Fruit fly (Drosophila melanogaster) whole organism, wandering third instar larva: ENCODE results near the gene CG12951.

Experiments used
- Abd-B ChIP-seq: fragments of >200 bp; optimal IDR thresholded peaks from 2 replicates; lab custom pipeline; 2017; ENCODE audit warnings: missing biosample characterization, missing genetic modification characterization
- CG32264 ChIP-seq: fragments of 200-800 bp; sonication (Bioruptor generic); optimal IDR thresholded peaks from 2 replicates; lab custom pipeline; 2016; ENCODE audit warnings: missing biosample characterization, missing genetic modification characterization
- CG9705 ChIP-seq: fragments of 200-800 bp; sonication (Bioruptor generic); optimal IDR thresholded peaks from 2 replicates; lab custom pipeline; 2018; ENCODE audit warnings: missing biosample characterization, mild to moderate bottlenecking, missing genetic modification characterization
- CrebA ChIP-seq: fragments of 200-800 bp; sonication (Bioruptor generic); optimal IDR thresholded peaks from 2 replicates; lab custom pipeline; 2016; ENCODE audit warnings: missing biosample characterization, mild to moderate bottlenecking, missing genetic modification characterization, borderline replicate concordance
- Dfd ChIP-seq: fragments of >200 bp; optimal IDR thresholded peaks from 2 replicates; lab custom pipeline; 2017; ENCODE audit warnings: missing biosample characterization, missing genetic modification characterization
- Dif ChIP-seq: fragments of 200-275, 200-300 bp; sonication (Bioruptor generic); optimal IDR thresholded peaks from 2 replicates; lab custom pipeline; 2018; ENCODE audit warnings: missing biosample characterization, missing genetic modification characterization; ENCODE audit not compliant: partially characterized antibody
- HLH106 ChIP-seq: fragments of 200-800 bp; optimal IDR thresholded peaks from 3 replicates; lab custom pipeline; 2019; ENCODE audit warnings: missing biosample characterization, mild to moderate bottlenecking, missing genetic modification characterization, moderate library complexity
- Hnf4 ChIP-seq: fragments of 200-800 bp; sonication (Bioruptor generic); optimal IDR thresholded peaks from 2 replicates; lab custom pipeline; 2016; ENCODE audit warnings: missing biosample characterization, mild to moderate bottlenecking, missing genetic modification characterization
- Hr78 ChIP-seq: fragments of >200 bp; optimal IDR thresholded peaks from 2 replicates; lab custom pipeline; 2017; ENCODE audit warnings: missing biosample characterization, missing genetic modification characterization
- Hr83 ChIP-seq: fragments of 200-300 bp; sonication (Bioruptor generic); optimal IDR thresholded peaks from 2 replicates; lab custom pipeline; 2016; ENCODE audit warnings: missing biosample characterization, mild to moderate bottlenecking, missing genetic modification characterization, moderate library complexity; ENCODE audit not compliant: poor library complexity, severe bottlenecking
- Jra ChIP-seq: sonication (Bioruptor generic); optimal IDR thresholded peaks from 2 replicates; lab custom pipeline; 2016; ENCODE audit warnings: missing biosample characterization, missing genetic modification characterization
- Mio ChIP-seq: sonication (Bioruptor generic); optimal IDR thresholded peaks from 2 replicates; lab custom pipeline; 2016; ENCODE audit warnings: missing biosample characterization, missing genetic modification characterization
- Myc ChIP-seq: fragments of >200 bp; optimal IDR thresholded peaks from 2 replicates; lab custom pipeline; 2017
- N ChIP-seq: fragments of >200 bp; optimal IDR thresholded peaks from 2 replicates; lab custom pipeline; 2018; ENCODE audit warnings: missing biosample characterization, missing external identifiers, missing genetic modification characterization
- OdsH ChIP-seq: fragments of 200-800 bp; sonication (Bioruptor generic); optimal IDR thresholded peaks from 2 replicates; lab custom pipeline; 2016; ENCODE audit warnings: missing biosample characterization, mild to moderate bottlenecking, missing genetic modification characterization
- Rel ChIP-seq, 2 experiments: fragments of 200-800 bp; sonication (Bioruptor generic) in 1 of 2; optimal IDR thresholded peaks; 2 replicates in 1 of 2; 3 replicates in 1 of 2; lab custom pipeline; 2016 to 2019; ENCODE audit warnings: mild to moderate bottlenecking in 2 of 2, missing biosample characterization in 2 of 2, missing genetic modification characterization in 2 of 2, moderate library complexity in 1 of 2
- Sp1 ChIP-seq: fragments of 200-800 bp; sonication (Bioruptor generic); optimal IDR thresholded peaks from 3 replicates; lab custom pipeline; 2019; ENCODE audit warnings: missing biosample characterization, mild to moderate bottlenecking, missing genetic modification characterization, moderate library complexity
- Vsx2 ChIP-seq: fragments of 200-300, 225-300 bp; sonication (Bioruptor generic); optimal IDR thresholded peaks from 2 replicates; lab custom pipeline; 2018; ENCODE audit warnings: missing biosample characterization, missing genetic modification characterization; ENCODE audit not compliant: partially characterized antibody
- br ChIP-seq: fragments of 200-800 bp; sonication (Bioruptor generic); optimal IDR thresholded peaks from 2 replicates; lab custom pipeline; 2016; ENCODE audit warnings: missing biosample characterization, missing genetic modification characterization
- brk ChIP-seq: fragments of 200-800 bp; sonication (Bioruptor generic); optimal IDR thresholded peaks from 2 replicates; lab custom pipeline; 2016; ENCODE audit warnings: missing biosample characterization, mild to moderate bottlenecking, missing genetic modification characterization
- dl ChIP-seq, 2 experiments: fragments of 175-275, 200-275 bp in 1 of 2; fragments of 200-275 bp in 1 of 2; sonication (Bioruptor generic); optimal IDR thresholded peaks; lab custom pipeline; 2018; ENCODE audit warnings: mild to moderate bottlenecking in 2 of 2, missing biosample characterization in 2 of 2, missing genetic modification characterization in 2 of 2, moderate library complexity in 2 of 2; ENCODE audit not compliant: partially characterized antibody in 2 of 2, insufficient read depth in 1 of 2
- dmrt93B ChIP-seq: fragments of 200-800 bp; sonication (Bioruptor generic); optimal IDR thresholded peaks from 2 replicates; lab custom pipeline; 2018; ENCODE audit warnings: missing biosample characterization, mild to moderate bottlenecking, missing genetic modification characterization
- dsf ChIP-seq: sonication (Bioruptor generic); optimal IDR thresholded peaks from 2 replicates; lab custom pipeline; 2016; ENCODE audit warnings: missing biosample characterization, missing genetic modification characterization, borderline replicate concordance
- ey ChIP-seq: fragments of 200-800 bp; sonication (Bioruptor generic); optimal IDR thresholded peaks from 2 replicates; lab custom pipeline; 2016; ENCODE audit warnings: missing biosample characterization, missing genetic modification characterization
- foxo ChIP-seq, 2 experiments: fragments of 200-800 bp; sonication (Bioruptor generic); optimal IDR thresholded peaks; 2 replicates in 1 of 2; 3 replicates in 1 of 2; lab custom pipeline; 2016 to 2017; ENCODE audit warnings: missing biosample characterization in 2 of 2, missing genetic modification characterization in 2 of 2
- fru ChIP-seq: fragments of 200-800 bp; sonication (Bioruptor generic); optimal IDR thresholded peaks from 3 replicates; lab custom pipeline; 2016; ENCODE audit warnings: missing biosample characterization, mild to moderate bottlenecking, missing genetic modification characterization
- h ChIP-seq: fragments of 200-800 bp; sonication (Bioruptor generic); optimal IDR thresholded peaks from 3 replicates; lab custom pipeline; 2016; ENCODE audit warnings: missing biosample characterization, mild to moderate bottlenecking, missing genetic modification characterization
- jim ChIP-seq: fragments of 175-275, 200-325 bp; sonication (Bioruptor generic); optimal IDR thresholded peaks from 2 replicates; lab custom pipeline; 2016; ENCODE audit warnings: missing biosample characterization, mild to moderate bottlenecking, missing genetic modification characterization
- lola ChIP-seq: fragments of >200 bp; optimal IDR thresholded peaks from 2 replicates; lab custom pipeline; 2017; ENCODE audit warnings: missing biosample characterization, missing genetic modification characterization
- pan ChIP-seq: fragments of >200 bp; optimal IDR thresholded peaks from 2 replicates; lab custom pipeline; 2017
- psq ChIP-seq: fragments of 200-800 bp; sonication (Bioruptor generic); optimal IDR thresholded peaks from 3 replicates; lab custom pipeline; 2017; ENCODE audit warnings: missing biosample characterization, mild to moderate bottlenecking, missing genetic modification characterization, moderate library complexity
- rgr ChIP-seq: fragments of 200-800 bp; sonication (Bioruptor generic); optimal IDR thresholded peaks from 3 replicates; lab custom pipeline; 2016; ENCODE audit warnings: missing biosample characterization, mild to moderate bottlenecking, missing genetic modification characterization
- sage ChIP-seq: fragments of 200-800 bp; sonication (Bioruptor generic); optimal IDR thresholded peaks from 2 replicates; lab custom pipeline; 2016; ENCODE audit warnings: missing biosample characterization, mild to moderate bottlenecking, missing genetic modification characterization
- sv ChIP-seq: fragments of 200-800 bp; sonication (Bioruptor generic); optimal IDR thresholded peaks from 3 replicates; lab custom pipeline; 2016; ENCODE audit warnings: missing biosample characterization, missing genetic modification characterization
- tai ChIP-seq: sonication (Bioruptor generic); optimal IDR thresholded peaks from 2 replicates; lab custom pipeline; 2016; ENCODE audit warnings: missing biosample characterization, missing genetic modification characterization
- usp ChIP-seq: fragments of >200 bp; optimal IDR thresholded peaks from 2 replicates; lab custom pipeline; 2017; ENCODE audit warnings: missing biosample characterization, missing genetic modification characterization
- woc ChIP-seq: sonication (Bioruptor generic); optimal IDR thresholded peaks from 2 replicates; lab custom pipeline; 2016; ENCODE audit warnings: missing biosample characterization, mild to moderate bottlenecking, missing genetic modification characterization

Gene CG12951

dm6 chr3R:9343022-9343587 lies 13.0 kb upstream of the CG12951 start:
- TF ChIP-seq tai (GFP tag; lab: Kevin White, UChicago) (no peak), Dfd (GFP tag; lab: Kevin White, UChicago) (no peak), Hr83 (peak; percentile 17), Jra (GFP tag; lab: Kevin White, UChicago) (peak; percentile 17), pan (lab: Kevin White, UChicago) (no peak), br (GFP tag; lab: Kevin White, UChicago) (no peak), psq (GFP tag; lab: Kevin White, UChicago) (no peak), usp (no peak), Myc (lab: Kevin White, UChicago) (no peak), sage (GFP tag; lab: Kevin White, UChicago) (no peak)

DNA sequence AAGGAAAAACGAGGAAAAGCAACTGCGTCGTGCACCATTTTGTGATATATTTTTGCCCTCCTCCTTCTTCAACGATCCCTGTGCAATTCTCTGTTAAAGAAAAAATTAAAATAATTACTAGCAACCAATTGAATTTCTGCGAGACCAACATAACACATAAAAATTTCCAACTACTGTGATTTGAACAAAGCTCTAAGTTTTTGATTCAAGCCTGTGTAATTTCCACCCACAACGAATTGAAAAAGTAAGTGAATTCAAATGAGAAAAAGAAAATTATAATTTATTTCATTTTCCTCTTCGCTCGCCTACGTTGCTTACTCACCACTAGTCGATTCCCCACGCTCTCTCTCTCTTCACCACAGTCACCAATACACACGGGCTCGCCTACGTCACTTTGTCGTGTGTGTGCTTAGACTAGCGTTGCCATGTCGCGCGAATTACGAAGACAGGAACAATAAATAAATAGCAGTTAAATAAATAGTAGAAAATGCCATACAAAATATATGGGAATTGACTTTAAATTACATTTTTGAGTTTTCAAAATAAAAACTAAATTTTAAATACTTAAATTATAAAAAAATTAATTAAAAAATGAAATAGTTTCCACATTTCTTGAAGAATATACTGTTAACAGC lies 12.2 kb upstream of the CG12951 start:
- TF ChIP-seq sv (GFP tag; lab: Kevin White, UChicago), result peak; percentile 15
- peak; percentile 67 for TF ChIP-seq h (GFP tag; lab: Kevin White, UChicago)
- no peak for TF ChIP-seq CG9705 (GFP tag; lab: Kevin White, UChicago)
- peak; percentile 76 for TF ChIP-seq brk (GFP tag; lab: Kevin White, UChicago)
- peak; percentile 85 for TF ChIP-seq Hr83
- no peak for TF ChIP-seq N (GFP tag; lab: Kevin White, UChicago)
- peak; percentile 33 for TF ChIP-seq HLH106 (tag; lab: Kevin White, UChicago)
- TF ChIP-seq sage (GFP tag; lab: Kevin White, UChicago), result peak; percentile 58
- TF ChIP-seq Dif, result peak; percentile 58
- TF ChIP-seq CrebA (GFP tag; lab: Kevin White, UChicago), result peak; percentile 57
- TF ChIP-seq OdsH (GFP tag; lab: Kevin White, UChicago), result peak; percentile 18
- peak; percentile 66 for TF ChIP-seq psq (GFP tag; lab: Kevin White, UChicago)
- TF ChIP-seq Myc (lab: Kevin White, UChicago), result peak; percentile 9
- TF ChIP-seq br (GFP tag; lab: Kevin White, UChicago), result peak; percentile 30
- TF ChIP-seq foxo (GFP tag; optimal IDR thresholded peaks at IDR 0.05; lab: Kevin White, UChicago), result peak; percentile 17 to 58
- TF ChIP-seq Jra (GFP tag; lab: Kevin White, UChicago), result no peak
- TF ChIP-seq Rel (GFP tag; optimal IDR thresholded peaks at IDR 0.05; lab: Kevin White, UChicago), result no peak
- no peak for TF ChIP-seq Rel (tag; optimal IDR thresholded peaks at IDR 0.05; lab: Kevin White, UChicago)
- TF ChIP-seq Abd-B, result no peak
- peak; percentile 63 for TF ChIP-seq Sp1 (GFP tag; lab: Kevin White, UChicago)
- TF ChIP-seq Hnf4 (GFP tag; lab: Kevin White, UChicago), result peak; percentile 60
- peak; percentile 10 for TF ChIP-seq ey
- TF ChIP-seq rgr (GFP tag; lab: Kevin White, UChicago), result peak; percentile 72
- TF ChIP-seq fru, result peak; percentile 37
- peak; percentile 26 for TF ChIP-seq woc (GFP tag; lab: Kevin White, UChicago)

DNA sequence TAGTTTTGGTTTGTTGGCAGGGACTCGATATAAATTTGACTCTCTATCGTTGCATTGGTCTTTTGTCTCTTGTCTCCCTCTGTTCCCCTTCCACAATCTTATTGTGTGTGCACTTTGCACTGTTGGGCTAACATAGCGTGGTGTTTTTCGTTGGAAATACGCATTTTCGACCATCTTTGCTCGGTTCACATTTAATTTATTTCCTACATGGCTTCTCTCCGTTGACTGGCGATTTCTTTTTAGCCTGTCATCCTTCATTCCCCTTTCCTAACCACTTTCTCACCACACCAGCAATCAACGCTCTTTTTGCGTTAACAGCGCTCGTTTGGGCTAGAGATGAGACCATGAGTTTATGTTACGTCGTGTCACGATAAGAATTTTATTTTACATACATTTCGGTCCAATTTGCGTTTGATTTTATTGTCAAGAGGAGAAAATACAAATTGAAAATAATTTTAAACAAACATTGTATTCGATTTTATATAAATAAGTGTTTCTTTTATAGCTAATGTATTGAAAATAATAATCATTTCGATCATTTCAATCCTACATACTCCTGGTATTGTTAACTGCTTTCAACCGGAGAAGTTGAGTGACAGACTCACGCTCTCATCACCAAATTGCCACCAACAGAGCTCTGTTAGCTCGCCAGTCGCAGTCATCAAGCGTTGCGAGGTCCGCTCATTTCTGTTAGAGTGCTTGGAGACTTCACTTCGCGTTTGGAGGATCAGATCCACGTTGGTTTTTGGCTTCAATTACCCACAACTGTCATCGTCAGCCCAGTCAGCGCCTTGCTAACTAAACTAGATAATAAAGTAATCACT lies 11.3 kb upstream of the CG12951 start:
- TF ChIP-seq pan (lab: Kevin White, UChicago) (no peak), CrebA (GFP tag; lab: Kevin White, UChicago) (peak; percentile 89), dl (GFP tag; optimal IDR thresholded peaks at IDR 0.05; lab: Kevin White, UChicago; ENCODE audit: insufficient read depth in 1 of 2, partially characterized antibody in 2 of 2) (peak in 1 of 2 experiments; percentile 26), sage (GFP tag; lab: Kevin White, UChicago) (peak; percentile 86), Dfd (GFP tag; lab: Kevin White, UChicago) (no peak), foxo (GFP tag; optimal IDR thresholded peaks at IDR 0.05; lab: Kevin White, UChicago) (peak; percentile 13 to 85), Jra (GFP tag; lab: Kevin White, UChicago) (peak; percentile 78), lola (no peak), Rel (GFP tag; optimal IDR thresholded peaks at IDR 0.05; lab: Kevin White, UChicago) (peak; percentile 82), Rel (tag; optimal IDR thresholded peaks at IDR 0.05; lab: Kevin White, UChicago) (peak; percentile 77), Mio (GFP tag; lab: Kevin White, UChicago) (peak; percentile 59), dsf (GFP tag; lab: Kevin White, UChicago) (peak; percentile 43), jim (GFP tag; lab: Kevin White, UChicago) (peak; percentile 42), psq (GFP tag; lab: Kevin White, UChicago) (peak; percentile 83), Abd-B (no peak), brk (GFP tag; lab: Kevin White, UChicago) (peak; percentile 80), h (GFP tag; lab: Kevin White, UChicago) (peak; percentile 90), br (GFP tag; lab: Kevin White, UChicago) (peak; percentile 88), CG9705 (GFP tag; lab: Kevin White, UChicago) (peak; percentile 83), dmrt93B (GFP tag; lab: Kevin White, UChicago) (peak; percentile 69), Myc (lab: Kevin White, UChicago) (no peak), rgr (GFP tag; lab: Kevin White, UChicago) (peak; percentile 89), Hr78 (GFP tag; lab: Kevin White, UChicago) (no peak), usp (no peak), Dif (peak; percentile 87), Sp1 (GFP tag; lab: Kevin White, UChicago) (peak; percentile 94), HLH106 (tag; lab: Kevin White, UChicago) (peak; percentile 89), fru (peak; percentile 88), CG32264 (GFP tag; lab: Kevin White, UChicago) (peak; percentile 79), Hnf4 (GFP tag; lab: Kevin White, UChicago) (peak; percentile 71), woc (GFP tag; lab: Kevin White, UChicago) (peak; percentile 94), Vsx2 (GFP tag; lab: Kevin White, UChicago) (peak; percentile 14), Hr83 (peak; percentile 54)
